Worm (Caenorhabditis elegans) whole organism, L4 larva: ENCODE results near the gene K11E4.6.

ENCODE experiments used
- egl-43 ChIP-seq: fragments of 200-800 bp; sonication (Bioruptor generic); IDR thresholded peaks from 2 replicates; pipeline ENCODE4 v1.3.6; 2022; ENCODE audit warnings: missing genetic modification reagents, missing genetic modification characterization, missing compliant biosample characterization
- nhr-28 ChIP-seq: fragments of 150-350 bp; optimal IDR thresholded peaks from 2 replicates; lab custom pipeline; 2014; ENCODE audit warnings: missing biosample characterization, missing genetic modification characterization
- zfp-2 ChIP-seq: sonication (generic microtip); optimal IDR thresholded peaks from 2 replicates; lab custom pipeline; 2016; ENCODE audit warnings: mild to moderate bottlenecking, missing genetic modification characterization, missing compliant biosample characterization

- peak; percentile 15 for TF ChIP-seq nhr-28 (tag; lab: Kevin White, UChicago)
- TF ChIP-seq egl-43: no peak
- TF ChIP-seq zfp-2 (tag; lab: Kevin White, UChicago): no peak
Measured at ce11 chrX:13746231-13746630, 21.8 kb downstream of the K11E4.6 start.
